Worm (Caenorhabditis elegans): ENCODE results near the gene Y70C5C.1.
A peak's percentile ranks its signal among the peaks of the same experiment; 100 is the strongest.

Gene Y70C5C.1

DNA sequence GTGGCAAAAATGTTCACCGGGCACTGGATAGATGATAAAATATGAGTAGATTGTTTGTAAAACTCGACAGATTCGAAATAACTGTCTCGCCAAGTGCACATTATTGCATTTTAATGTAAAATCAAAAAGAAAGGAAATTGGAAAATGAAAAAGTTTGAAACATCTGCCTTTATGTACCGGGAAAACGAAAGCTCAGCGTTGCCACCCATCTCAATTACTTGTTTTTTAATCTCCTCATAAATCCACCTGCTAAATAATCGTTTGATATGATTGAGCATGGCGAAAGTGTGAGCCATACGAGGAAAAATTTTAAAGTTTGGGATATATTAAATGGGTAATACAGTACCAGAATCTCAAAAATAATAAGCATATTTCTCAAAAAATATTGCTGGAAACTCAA, 16.6 kb downstream of the Y70C5C.1 start, which contains the start of gene srh-137:
Gene srh-137 (minus strand): TSS at position 101 of the 400 bp plus-strand sequence.
- no peak for TF ChIP-seq lsy-12 (tag; optimal IDR thresholded peaks at IDR 0.05)
- no peak for TF ChIP-seq fos-1 (tag; optimal IDR thresholded peaks at IDR 0.05)
- TF ChIP-seq tbx-2 (tag; optimal IDR thresholded peaks at IDR 0.05) = no peak
- TF ChIP-seq nhr-12 (tag; optimal IDR thresholded peaks at IDR 0.05) = no peak
- no peak for TF ChIP-seq unc-39 (tag; optimal IDR thresholded peaks at IDR 0.05)
- TF ChIP-seq lin-15B (tag; optimal IDR thresholded peaks at IDR 0.05) = no peak
- TF ChIP-seq mml-1 (tag; optimal IDR thresholded peaks at IDR 0.05) = no peak

DNA sequence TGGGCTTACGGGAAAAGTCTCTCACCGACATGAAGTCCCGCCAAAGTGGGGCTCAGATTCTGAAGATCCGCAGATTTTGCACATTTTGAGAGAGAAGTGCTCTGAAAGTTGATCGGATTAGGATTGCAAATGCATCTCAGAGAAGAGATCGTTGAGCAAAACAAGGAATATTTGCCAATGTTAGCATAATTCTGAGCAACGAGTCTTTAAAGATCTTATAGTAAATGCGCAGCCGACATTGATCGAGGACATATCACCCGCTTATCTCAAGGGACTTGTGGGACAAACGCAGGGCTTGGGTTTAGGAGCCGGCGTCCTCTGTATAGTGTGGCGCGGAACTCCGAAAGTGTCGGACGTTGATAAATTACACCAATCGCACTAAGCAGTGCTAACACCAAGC, 23.7 kb downstream of the Y70C5C.1 start, which contains the start of gene nhr-112:
Gene nhr-112 (minus strand): TSS at position 101 of the 400 bp plus-strand sequence.
- TF ChIP-seq ceh-9 (tag; optimal IDR thresholded peaks at IDR 0.05) = no peak

DNA sequence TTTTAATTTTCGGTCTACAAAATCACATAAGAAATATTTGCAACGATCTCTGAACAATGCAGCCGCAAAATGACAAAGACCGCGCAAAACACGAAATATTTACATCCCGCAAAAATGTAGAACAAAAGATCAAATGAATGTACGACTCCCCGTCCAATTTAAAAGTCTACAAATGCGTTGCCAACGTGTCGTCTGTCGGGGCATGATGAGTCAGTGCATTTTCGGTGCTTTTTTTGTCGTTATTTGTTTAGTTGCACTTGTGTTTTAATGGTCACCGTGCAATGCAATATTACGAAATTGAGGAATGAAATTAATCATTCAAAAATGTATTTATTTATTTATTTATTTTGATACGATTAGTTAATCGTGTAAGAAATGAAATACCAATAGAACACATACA, 24.6 kb downstream of the Y70C5C.1 start:
- peak; percentile 73 for TF ChIP-seq pha-4 (tag; optimal IDR thresholded peaks at IDR 0.05)
- no peak for TF ChIP-seq fkh-10 (GFP tag; optimal IDR thresholded peaks at IDR 0.05)

DNA sequence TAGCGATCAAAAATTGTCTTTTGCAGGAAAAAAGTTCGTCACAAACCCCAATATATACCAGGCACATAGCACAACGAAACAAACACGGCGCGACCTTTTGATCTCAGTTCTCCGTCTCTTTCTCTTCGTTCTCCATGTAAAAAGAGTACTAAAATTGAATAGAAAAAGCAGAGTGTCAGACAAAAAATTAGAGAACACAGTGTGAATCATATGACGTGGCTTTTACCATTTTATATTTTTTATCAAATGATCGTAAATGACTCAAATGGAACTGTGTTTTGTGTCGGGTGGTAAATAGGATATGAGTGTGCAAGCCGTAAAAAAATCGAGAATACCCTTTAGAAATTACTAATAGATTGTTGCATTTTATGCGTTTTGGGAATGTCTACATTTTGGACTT, 25.9 kb downstream of the Y70C5C.1 start:
- TF ChIP-seq ceh-9 (tag; optimal IDR thresholded peaks at IDR 0.05) (no peak), egl-27 (tag; optimal IDR thresholded peaks at IDR 0.05) (no peak), nhr-23 (tag; optimal IDR thresholded peaks at IDR 0.05) (no peak), lin-15B (tag; optimal IDR thresholded peaks at IDR 0.05) (no peak), eor-1 (tag; optimal IDR thresholded peaks at IDR 0.05) (no peak), ztf-11 (tag; optimal IDR thresholded peaks at IDR 0.05) (no peak), pqm-1 (tag; optimal IDR thresholded peaks at IDR 0.05) (peak; percentile 98), mml-1 (tag; optimal IDR thresholded peaks at IDR 0.05) (no peak), elt-1 (tag; optimal IDR thresholded peaks at IDR 0.05) (no peak), fos-1 (tag; optimal IDR thresholded peaks at IDR 0.05) (no peak), R02D3.7 (tag; optimal IDR thresholded peaks at IDR 0.05) (no peak), elt-3 (tag; optimal IDR thresholded peaks at IDR 0.05) (no peak), snpc-4 (tag; optimal IDR thresholded peaks at IDR 0.05) (peak; percentile 40), jun-1 (tag; optimal IDR thresholded peaks at IDR 0.05) (peak; percentile 79), elt-2 (tag; optimal IDR thresholded peaks at IDR 0.05) (peak; percentile 86), pha-4 (tag; optimal IDR thresholded peaks at IDR 0.05) (peak; percentile 87), nhr-28 (tag; optimal IDR thresholded peaks at IDR 0.05) (no peak), egl-5 (tag; optimal IDR thresholded peaks at IDR 0.05) (no peak), fkh-10 (GFP tag; optimal IDR thresholded peaks at IDR 0.05) (no peak), skn-1 (tag; optimal IDR thresholded peaks at IDR 0.05) (no peak), unc-39 (tag; optimal IDR thresholded peaks at IDR 0.05) (no peak), sea-2 (GFP tag; optimal IDR thresholded peaks at IDR 0.05) (no peak)

DNA sequence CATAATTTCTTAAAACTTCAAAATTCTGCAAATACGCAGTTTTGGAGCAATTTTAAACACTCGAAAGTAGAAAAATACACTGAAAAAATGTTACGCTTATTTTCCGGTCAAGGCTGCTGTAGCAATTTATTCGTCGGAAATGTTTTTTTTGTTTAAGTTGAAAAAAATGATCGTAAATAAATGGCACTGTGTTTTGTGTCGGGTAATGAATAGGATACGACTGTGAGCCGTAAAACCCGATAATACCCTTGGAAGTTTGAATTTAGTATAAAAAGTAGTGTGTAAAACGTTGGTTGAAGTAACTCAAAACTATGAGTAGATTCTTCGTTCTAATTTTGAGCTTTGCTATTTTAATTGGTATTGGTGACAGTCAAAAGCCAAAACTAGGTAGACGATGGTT, 26.9 kb downstream of the Y70C5C.1 start, which contains the start of gene T25E12.14:
Gene T25E12.14 (plus strand): TSS at position 301 of the 400 bp plus-strand sequence.
- TF ChIP-seq pha-4 (tag; optimal IDR thresholded peaks at IDR 0.05) (no peak), fkh-10 (GFP tag; optimal IDR thresholded peaks at IDR 0.05) (no peak), aly-2 (tag; optimal IDR thresholded peaks at IDR 0.05) (no peak), daf-12 (tag; optimal IDR thresholded peaks at IDR 0.05) (no peak), ZK546.5 (tag; optimal IDR thresholded peaks at IDR 0.05) (no peak), elt-2 (tag; optimal IDR thresholded peaks at IDR 0.05) (no peak), lin-15B (tag; optimal IDR thresholded peaks at IDR 0.05) (no peak), snpc-4 (tag; optimal IDR thresholded peaks at IDR 0.05) (no peak), fos-1 (tag; optimal IDR thresholded peaks at IDR 0.05) (no peak), egl-5 (tag; optimal IDR thresholded peaks at IDR 0.05) (no peak), nhr-28 (tag; optimal IDR thresholded peaks at IDR 0.05) (no peak), nfya-1 (tag; optimal IDR thresholded peaks at IDR 0.05; ENCODE audit: insufficient read depth) (no peak), sea-2 (GFP tag; optimal IDR thresholded peaks at IDR 0.05) (no peak), lin-39 (tag; optimal IDR thresholded peaks at IDR 0.05) (no peak), zag-1 (tag; optimal IDR thresholded peaks at IDR 0.05) (no peak), jun-1 (tag; optimal IDR thresholded peaks at IDR 0.05) (no peak), ama-1 (optimal IDR thresholded peaks at IDR 0.05) (no peak)

DNA sequence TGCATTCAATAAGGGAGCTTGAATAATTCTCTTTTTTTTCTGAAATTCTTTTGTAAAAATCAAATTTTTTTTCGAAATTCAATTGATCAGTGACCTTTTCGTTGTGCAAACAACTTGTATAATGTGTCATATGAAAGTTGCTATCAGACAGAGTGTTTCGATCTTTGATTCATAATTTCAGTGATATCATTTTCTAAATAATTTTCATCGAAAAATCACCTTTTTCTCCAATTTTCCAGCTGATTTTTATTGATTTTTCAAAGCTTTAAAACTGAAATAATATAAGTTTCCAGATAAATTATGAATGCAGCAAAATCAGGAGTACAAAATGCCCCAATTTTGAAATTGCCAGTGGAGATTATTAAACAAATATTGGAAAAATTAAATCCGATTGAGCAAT, 28.4 kb downstream of the Y70C5C.1 start, which contains the start of gene fbxa-127:
Gene fbxa-127 (plus strand): TSS at position 301 of the 400 bp plus-strand sequence.
- TF ChIP-seq ama-1 (optimal IDR thresholded peaks at IDR 0.05) (no peak), ceh-16 (tag; optimal IDR thresholded peaks at IDR 0.05) (no peak), pqm-1 (tag; optimal IDR thresholded peaks at IDR 0.05) (peak; percentile 26), elt-2 (tag; optimal IDR thresholded peaks at IDR 0.05) (peak; percentile 25), lin-39 (tag; optimal IDR thresholded peaks at IDR 0.05) (no peak), nhr-28 (tag; optimal IDR thresholded peaks at IDR 0.05) (no peak), mdl-1 (tag; optimal IDR thresholded peaks at IDR 0.05) (no peak), nhr-25 (tag; optimal IDR thresholded peaks at IDR 0.05) (no peak), pha-4 (tag; optimal IDR thresholded peaks at IDR 0.05) (no peak)

Data from whole organism, L3 larva.